Fruit fly (Drosophila melanogaster): Measurements from ENCODE around the gene Jon66Ci.

Gene Jon66Ci

dm6 chr3L:8346100-8346980, 45.0 kb upstream of the Jon66Ci start, which contains the start of the genes CG7182 and GAPcenA (continued):
- peak; percentile 35 for TF ChIP-seq CG16815 (GFP tag; optimal IDR thresholded peaks at IDR 0.05)
- 0 out of 2 replicates have a peak, but pooled peaks have one; percentile 11 for TF ChIP-seq sob (GFP tag; IDR thresholded peaks at IDR 0.05)
- TF ChIP-seq dmrt99B (tag; optimal IDR thresholded peaks at IDR 0.05) = peak; percentile 51
- TF ChIP-seq Trl (optimal IDR thresholded peaks at IDR 0.05) = no peak
- TF ChIP-seq Trl (GFP tag; optimal IDR thresholded peaks at IDR 0.05) = peak; percentile 41
- TF ChIP-seq en (GFP tag; optimal IDR thresholded peaks at IDR 0.05) = no peak
- TF ChIP-seq CG4424 (GFP tag; optimal IDR thresholded peaks at IDR 0.05) = peak; percentile 69
- peak; percentile 69 for TF ChIP-seq CG15696 (tag; optimal IDR thresholded peaks at IDR 0.05)
- TF ChIP-seq CG4328 (GFP tag; optimal IDR thresholded peaks at IDR 0.05) = peak; percentile 49
- peak; percentile 79 for TF ChIP-seq CG13775 (GFP tag; optimal IDR thresholded peaks at IDR 0.05)
- no peak for TF ChIP-seq oc (tag; optimal IDR thresholded peaks at IDR 0.05)
- peak; percentile 61 for TF ChIP-seq CG10654 (GFP tag; optimal IDR thresholded peaks at IDR 0.05)
- peak; percentile 59 for TF ChIP-seq E2f2 (GFP tag; IDR thresholded peaks at IDR 0.05)
- TF ChIP-seq CG33213 (GFP tag; optimal IDR thresholded peaks at IDR 0.05) = peak; percentile 35
- peak; percentile 72 for TF ChIP-seq BEAF-32 (GFP tag; optimal IDR thresholded peaks at IDR 0.05)
- TF ChIP-seq chinmo (GFP tag; IDR thresholded peaks at IDR 0.05; ENCODE audit: partially characterized antibody) = peak; percentile 76; the same call in 1 of the 4 replicates
- TF ChIP-seq Hmr (GFP tag; optimal IDR thresholded peaks at IDR 0.05) = peak; percentile 78
- no peak for TF ChIP-seq CG17568 (GFP tag; optimal IDR thresholded peaks at IDR 0.05)
- TF ChIP-seq esg (GFP tag; conservative IDR thresholded peaks at IDR 0.05) = no peak
- no peak for TF ChIP-seq chn (GFP tag; optimal IDR thresholded peaks at IDR 0.05)
- TF ChIP-seq bab2 (GFP tag; optimal IDR thresholded peaks at IDR 0.05) = peak; percentile 7
- peak; percentile 68 for TF ChIP-seq CG13287 (GFP tag; IDR thresholded peaks at IDR 0.05; ENCODE audit: partially characterized antibody)
- TF ChIP-seq org-1 (GFP tag; optimal IDR thresholded peaks at IDR 0.05) = peak; percentile 27
- peak; percentile 2 for TF ChIP-seq NC2β (GFP tag; optimal IDR thresholded peaks at IDR 0.05)
- TF ChIP-seq D19A (tag; optimal IDR thresholded peaks at IDR 0.05) = no peak
- TF ChIP-seq mam (GFP tag; optimal IDR thresholded peaks at IDR 0.05) = peak; percentile 73
- TF ChIP-seq hbn (GFP tag; IDR thresholded peaks at IDR 0.05; ENCODE audit: partially characterized antibody) = peak; percentile 40; the same call in 1 of the 2 replicates
- TF ChIP-seq zen (tag; optimal IDR thresholded peaks at IDR 0.05) = peak; percentile 56
- no peak for TF ChIP-seq CG32767 (GFP tag; IDR thresholded peaks at IDR 0.05)
- TF ChIP-seq Stat92E (GFP tag; optimal IDR thresholded peaks at IDR 0.05) = no peak
- TF ChIP-seq CG31388 (GFP tag; optimal IDR thresholded peaks at IDR 0.05) = peak; percentile 24
- TF ChIP-seq Awh (GFP tag; IDR thresholded peaks at IDR 0.05) = no peak
- no peak for TF ChIP-seq Hmx (GFP tag; optimal IDR thresholded peaks at IDR 0.05)
- TF ChIP-seq CG1024 (GFP tag; IDR thresholded peaks at IDR 0.05) = no peak
- peak; percentile 18 for TF ChIP-seq nom (GFP tag; optimal IDR thresholded peaks at IDR 0.05)
- TF ChIP-seq CG14710 (tag; optimal IDR thresholded peaks at IDR 0.05) = peak; percentile 90
- TF ChIP-seq CG7928 (GFP tag; optimal IDR thresholded peaks at IDR 0.05) = no peak
- no peak for TF ChIP-seq CG17186 (GFP tag; optimal IDR thresholded peaks at IDR 0.05)
- peak; percentile 42; the same call in 1 of the 3 replicates for TF ChIP-seq CG14050 (GFP tag; IDR thresholded peaks at IDR 0.05)
- TF ChIP-seq NfI (GFP tag; optimal IDR thresholded peaks at IDR 0.05) = peak; percentile 75
- TF ChIP-seq CG2875 (GFP tag; optimal IDR thresholded peaks at IDR 0.05) = no peak
- peak; percentile 57 for TF ChIP-seq Nf-YB (GFP tag; optimal IDR thresholded peaks at IDR 0.05)
- peak; percentile 56 for TF ChIP-seq CG10979 (tag; optimal IDR thresholded peaks at IDR 0.05)
- TF ChIP-seq lmd (GFP tag; IDR thresholded peaks at IDR 0.05) = peak; percentile 33; the same call in 1 of the 2 replicates
- TF ChIP-seq CG12104 (GFP tag; optimal IDR thresholded peaks at IDR 0.05) = peak; percentile 77
- TF ChIP-seq CG4854 (GFP tag; optimal IDR thresholded peaks at IDR 0.05) = no peak
- peak; percentile 26; the same call in 1 of the 2 replicates for TF ChIP-seq CG6272 (GFP tag; IDR thresholded peaks at IDR 0.05)
- no peak for TF ChIP-seq CG4707 (GFP tag; optimal IDR thresholded peaks at IDR 0.05)

All from whole organism, embryonic.